Fruit fly (Drosophila melanogaster) whole organism, embryonic: ENCODE measurements around the gene CG9839.

Experiments used
- Aef1 ChIP-seq: fragments of 200-800 bp; sonication (Bioruptor generic); IDR thresholded peaks from 3 replicates; pipeline ENCODE4 v1.3.6; 2022; ENCODE audit warnings: missing biosample characterization, missing genetic modification characterization
- Atf-2 ChIP-seq: fragments of 200-800 bp; sonication (Bioruptor generic); optimal IDR thresholded peaks from 2 replicates; lab custom pipeline; 2016; ENCODE audit warnings: missing biosample characterization, missing genetic modification characterization
- C15 ChIP-seq: fragments of 200-800 bp; sonication (Bioruptor generic); IDR thresholded peaks from 3 replicates; pipeline ENCODE4 v1.3.6; 2022; ENCODE audit warnings: missing biosample characterization, missing genetic modification characterization
- CG10209 ChIP-seq: fragments of 200-800 bp; sonication (Bioruptor generic); optimal IDR thresholded peaks from 3 replicates; lab custom pipeline; 2017; ENCODE audit warnings: missing biosample characterization, mild to moderate bottlenecking, missing genetic modification characterization, missing genetic modification reagents
- CG10267 ChIP-seq: fragments of 200-800 bp; sonication (Bioruptor generic); optimal IDR thresholded peaks from 2 replicates; lab custom pipeline; 2018; ENCODE audit warnings: missing biosample characterization, mild to moderate bottlenecking, missing genetic modification characterization, moderate library complexity
- CG10431 ChIP-seq: fragments of 200-800 bp; sonication (Bioruptor generic); optimal IDR thresholded peaks from 3 replicates; lab custom pipeline; 2018; ENCODE audit warnings: missing biosample characterization, mild to moderate bottlenecking, missing genetic modification characterization
- CG11456 ChIP-seq: fragments of 200-800 bp; sonication (Bioruptor generic); IDR thresholded peaks from 3 replicates; pipeline ENCODE4 v1.3.6; 2022; ENCODE audit warnings: missing biosample characterization, missing genetic modification characterization
- CG12071 ChIP-seq: fragments of 200-800 bp; sonication (Bioruptor generic); optimal IDR thresholded peaks from 3 replicates; lab custom pipeline; 2018; ENCODE audit warnings: missing biosample characterization, mild to moderate bottlenecking, missing genetic modification characterization
- CG12104 ChIP-seq: fragments of 200-800 bp; sonication (Bioruptor generic); optimal IDR thresholded peaks from 3 replicates; lab custom pipeline; 2016; ENCODE audit warnings: missing biosample characterization, missing genetic modification characterization
- CG12659 ChIP-seq: fragments of 200-800 bp; sonication (Bioruptor generic); optimal IDR thresholded peaks from 3 replicates; lab custom pipeline; 2017; ENCODE audit warnings: mild to moderate bottlenecking, missing biosample characterization, missing genetic modification reagents, missing genetic modification characterization
- CG13894 ChIP-seq: fragments of 200-800 bp; sonication (Bioruptor generic); optimal IDR thresholded peaks from 3 replicates; lab custom pipeline; 2018; ENCODE audit warnings: missing biosample characterization, mild to moderate bottlenecking, missing genetic modification characterization, moderate library complexity
- CG15011 ChIP-seq: fragments of 200-800 bp; sonication (Bioruptor generic); optimal IDR thresholded peaks from 3 replicates; lab custom pipeline; 2018; ENCODE audit warnings: missing biosample characterization, mild to moderate bottlenecking, missing genetic modification characterization
- CG15269 ChIP-seq: fragments of 200-800 bp; sonication (Bioruptor generic); optimal IDR thresholded peaks from 2 replicates; lab custom pipeline; 2018; ENCODE audit warnings: missing biosample characterization, mild to moderate bottlenecking, missing genetic modification characterization, moderate library complexity
- CG2875 ChIP-seq: fragments of 200-800 bp; sonication (Bioruptor generic); optimal IDR thresholded peaks from 2 replicates; lab custom pipeline; 2017; ENCODE audit warnings: missing biosample characterization, mild to moderate bottlenecking, missing genetic modification characterization, missing genetic modification reagents
- CG30020 ChIP-seq: fragments of 200-800 bp; optimal IDR thresholded peaks from 2 replicates; lab custom pipeline; 2019; ENCODE audit warnings: missing biosample characterization, mild to moderate bottlenecking, missing genetic modification characterization, moderate library complexity
- CG32532 ChIP-seq: fragments of 200-800 bp; sonication (Bioruptor generic); IDR thresholded peaks from 2 replicates; pipeline ENCODE4 v1.3.6; 2022; ENCODE audit warnings: missing biosample characterization, missing genetic modification characterization
- CG4404 ChIP-seq: fragments of 200-800 bp; sonication (Bioruptor generic); IDR thresholded peaks from 2 replicates; pipeline ENCODE4 v1.3.6; 2022; ENCODE audit warnings: missing biosample characterization, missing genetic modification characterization
- CG4854 ChIP-seq: fragments of 200-800 bp; sonication (Bioruptor generic); optimal IDR thresholded peaks from 2 replicates; lab custom pipeline; 2016; ENCODE audit warnings: missing biosample characterization, missing genetic modification characterization, inconsistent platforms
- CG6175 ChIP-seq: fragments of 200-800 bp; sonication (Bioruptor generic); IDR thresholded peaks from 3 replicates; pipeline ENCODE4 v1.3.6; 2022; ENCODE audit warnings: missing biosample characterization, missing genetic modification characterization
- CG7372 ChIP-seq: fragments of 200-800 bp; sonication (Bioruptor generic); IDR thresholded peaks from 2 replicates; pipeline ENCODE4 v1.3.6; 2022; ENCODE audit warnings: missing biosample characterization, missing genetic modification characterization
- CG8924 ChIP-seq: fragments of 200-800 bp; optimal IDR thresholded peaks from 3 replicates; lab custom pipeline; 2019; ENCODE audit warnings: missing biosample characterization, mild to moderate bottlenecking, missing genetic modification characterization, moderate library complexity
- CG9437 ChIP-seq: fragments of 200-800 bp; sonication (Bioruptor generic); optimal IDR thresholded peaks from 2 replicates; lab custom pipeline; 2018; ENCODE audit warnings: missing biosample characterization, mild to moderate bottlenecking, missing genetic modification characterization
- CG9727 ChIP-seq: fragments of 200-800 bp; sonication (Bioruptor generic); optimal IDR thresholded peaks from 3 replicates; lab custom pipeline; 2017; ENCODE audit warnings: missing biosample characterization, mild to moderate bottlenecking, missing genetic modification characterization
- CTCF ChIP-seq: fragments of 200-800 bp; sonication (Bioruptor generic); optimal IDR thresholded peaks from 2 replicates; lab custom pipeline; 2017; ENCODE audit warnings: missing biosample characterization, mild to moderate bottlenecking, missing genetic modification characterization, moderate library complexity
- Dip2 ChIP-seq: fragments of 200-800 bp; sonication (Bioruptor generic); IDR thresholded peaks from 2 replicates; pipeline ENCODE4 v1.3.6; 2022; ENCODE audit warnings: missing biosample characterization, missing genetic modification characterization
- Dref ChIP-seq: fragments of 200-800 bp; sonication (Bioruptor generic); IDR thresholded peaks from 2 replicates; pipeline ENCODE4 v1.3.6; 2022; ENCODE audit warnings: missing biosample characterization, missing genetic modification characterization
- Hr51 ChIP-seq, 2 experiments: fragments of 200-800 bp; sonication (Bioruptor generic); optimal IDR thresholded peaks; 2 replicates in 1 of 2; 3 replicates in 1 of 2; lab custom pipeline; 2016 to 2018; ENCODE audit warnings: missing biosample characterization in 2 of 2, missing genetic modification characterization in 2 of 2, mild to moderate bottlenecking in 1 of 2, moderate library complexity in 1 of 2
- Max ChIP-seq: fragments of 200-800 bp; sonication (Bioruptor generic); optimal IDR thresholded peaks from 2 replicates; lab custom pipeline; 2016; ENCODE audit warnings: missing biosample characterization, mild to moderate bottlenecking, missing genetic modification characterization
- Six4 ChIP-seq: fragments of 200-800 bp; sonication (Bioruptor generic); optimal IDR thresholded peaks from 2 replicates; lab custom pipeline; 2016; ENCODE audit warnings: missing biosample characterization, missing genetic modification characterization
- Tbp ChIP-seq: fragments of >200 bp; optimal IDR thresholded peaks from 2 replicates; lab custom pipeline; 2018; ENCODE audit warnings: missing biosample characterization, missing genetic modification characterization
- al ChIP-seq: fragments of 200-800 bp; sonication (Bioruptor generic); IDR thresholded peaks from 2 replicates; pipeline ENCODE4 v1.3.6; 2022; ENCODE audit warnings: missing biosample characterization, missing genetic modification characterization
- bsh ChIP-seq, 2 experiments: fragments of 200-800 bp; sonication (Bioruptor generic); optimal IDR thresholded peaks; 2 replicates each; lab custom pipeline; 2017 to 2018; ENCODE audit warnings: mild to moderate bottlenecking in 2 of 2, missing biosample characterization in 2 of 2, missing genetic modification characterization in 2 of 2, moderate library complexity in 1 of 2
- cad ChIP-seq: fragments of >200 bp; optimal IDR thresholded peaks from 2 replicates; lab custom pipeline; 2017; ENCODE audit warnings: missing biosample characterization, missing genetic modification characterization
- cg ChIP-seq: fragments of 200-800 bp; sonication (Bioruptor generic); optimal IDR thresholded peaks from 3 replicates; lab custom pipeline; 2019; ENCODE audit warnings: missing biosample characterization, mild to moderate bottlenecking, missing genetic modification characterization, moderate library complexity
- exex ChIP-seq: fragments of 200-800 bp; sonication (Bioruptor generic); optimal IDR thresholded peaks from 4 replicates; lab custom pipeline; 2018; ENCODE audit warnings: missing biosample characterization, mild to moderate bottlenecking, missing genetic modification characterization, moderate library complexity
- fd96Cb ChIP-seq: fragments of 200-800 bp; sonication (Bioruptor generic); optimal IDR thresholded peaks from 2 replicates; lab custom pipeline; 2018; ENCODE audit warnings: missing biosample characterization, mild to moderate bottlenecking, missing genetic modification characterization, moderate library complexity
- gcm ChIP-seq: fragments of 200-800 bp; sonication (Bioruptor generic); optimal IDR thresholded peaks from 2 replicates; lab custom pipeline; 2019; ENCODE audit warnings: missing biosample characterization, mild to moderate bottlenecking, missing genetic modification characterization, moderate library complexity
- gsb-n ChIP-seq: fragments of 200-800 bp; sonication (Bioruptor generic); optimal IDR thresholded peaks from 3 replicates; lab custom pipeline; 2018; ENCODE audit warnings: missing biosample characterization, mild to moderate bottlenecking, missing genetic modification characterization
- ham ChIP-seq: fragments of 200-800 bp; sonication (Bioruptor generic); IDR thresholded peaks from 2 replicates; pipeline ENCODE4 v1.3.6; 2022; ENCODE audit warnings: missing biosample characterization, missing genetic modification characterization
- hb ChIP-seq: fragments of 200-800 bp; sonication (Bioruptor generic); IDR thresholded peaks from 3 replicates; pipeline ENCODE4 v1.3.6; 2022; ENCODE audit warnings: missing biosample characterization, missing genetic modification characterization; ENCODE audit not compliant: partially characterized antibody
- hth ChIP-seq: fragments of >200 bp; optimal IDR thresholded peaks from 2 replicates; lab custom pipeline; 2017; ENCODE audit warnings: inconsistent platforms
- insv ChIP-seq, 2 experiments: fragments of 200-800 bp; sonication (Bioruptor generic); optimal IDR thresholded peaks; 3 replicates each; lab custom pipeline; 2016 to 2018; ENCODE audit warnings: missing biosample characterization in 2 of 2, missing genetic modification characterization in 2 of 2
- jumu ChIP-seq: fragments of 200-800 bp; sonication (Bioruptor generic); optimal IDR thresholded peaks from 3 replicates; lab custom pipeline; 2016; ENCODE audit warnings: missing biosample characterization, missing genetic modification characterization
- kay ChIP-seq: fragments of 200-800 bp; sonication (Bioruptor generic); optimal IDR thresholded peaks from 2 replicates; lab custom pipeline; 2016; ENCODE audit warnings: missing biosample characterization, missing genetic modification characterization
- kni ChIP-seq: fragments of 200-800 bp; sonication (Bioruptor generic); optimal IDR thresholded peaks from 3 replicates; lab custom pipeline; 2017; ENCODE audit warnings: mild to moderate bottlenecking, missing biosample characterization, missing genetic modification reagents, missing genetic modification characterization
- lmd ChIP-seq: fragments of 200-800 bp; sonication (Bioruptor generic); IDR thresholded peaks from 2 replicates; pipeline ENCODE4 v1.3.6; 2022; ENCODE audit warnings: missing biosample characterization, missing genetic modification characterization
- mam ChIP-seq: fragments of 200-800 bp; sonication (Bioruptor generic); optimal IDR thresholded peaks from 3 replicates; lab custom pipeline; 2016; ENCODE audit warnings: missing biosample characterization, missing genetic modification characterization
- pum ChIP-seq: fragments of 200-800 bp; sonication (Bioruptor generic); optimal IDR thresholded peaks from 2 replicates; lab custom pipeline; 2016; ENCODE audit warnings: missing biosample characterization, missing genetic modification characterization
- pzg ChIP-seq: fragments of 200-800 bp; sonication (Bioruptor generic); optimal IDR thresholded peaks from 3 replicates; lab custom pipeline; 2018; ENCODE audit warnings: missing biosample characterization, mild to moderate bottlenecking, missing genetic modification characterization, moderate library complexity
- sens ChIP-seq: fragments of 200-800 bp; sonication (Bioruptor generic); peaks from one replicate; lab custom pipeline; 2016; ENCODE audit warnings: missing biosample characterization, missing genetic modification characterization
- sr ChIP-seq: fragments of 200-800 bp; sonication (Bioruptor generic); IDR thresholded peaks from 3 replicates; pipeline ENCODE4 v1.3.6; 2022; ENCODE audit warnings: missing biosample characterization, missing genetic modification characterization
- wor ChIP-seq: fragments of 200-800 bp; sonication (Bioruptor generic); IDR thresholded peaks from 2 replicates; pipeline ENCODE4 v1.3.6; 2022; ENCODE audit warnings: missing biosample characterization, missing genetic modification characterization

CG9839 gene

dm6 chr3R:8854619-8855206 is 49.1 kb upstream of the CG9839 start (continued):
- no peak for TF ChIP-seq hb (GFP tag; lab: Robert Waterston, UW)
- no peak for TF ChIP-seq CG6175 (GFP tag; lab: Robert Waterston, UW)
- no peak for TF ChIP-seq Six4
- TF ChIP-seq CG30020 (tag; lab: Kevin White, UChicago) = no peak
- no peak for TF ChIP-seq kay
- no peak for TF ChIP-seq CG2875
- TF ChIP-seq Max (GFP tag; lab: Kevin White, UChicago) = no peak
- TF ChIP-seq Atf-2 = no peak
- no peak for TF ChIP-seq Tbp
- TF ChIP-seq cg = peak; percentile 55
- TF ChIP-seq sr (GFP tag; lab: Robert Waterston, UW) = no peak
- no peak for TF ChIP-seq CG10267 (tag; lab: Kevin White, UChicago)
- no peak for TF ChIP-seq CG9727 (GFP tag; lab: Kevin White, UChicago)
- peak; percentile 47 for TF ChIP-seq CG13894 (tag; lab: Kevin White, UChicago)
- TF ChIP-seq CG15269 (tag; lab: Kevin White, UChicago) = peak; percentile 58
- TF ChIP-seq CG15011 (GFP tag; lab: Kevin White, UChicago) = no peak
- no peak for TF ChIP-seq al (GFP tag; lab: Robert Waterston, UW)
- TF ChIP-seq CG11456 (GFP tag; lab: Robert Waterston, UW) = no peak
- no peak for TF ChIP-seq fd96Cb (tag; lab: Kevin White, UChicago)
- TF ChIP-seq Dref (GFP tag; lab: Robert Waterston, UW) = no peak
- no peak for TF ChIP-seq wor (GFP tag; lab: Robert Waterston, UW)
- no peak for TF ChIP-seq Aef1 (GFP tag; lab: Robert Waterston, UW)
- peak; percentile 63 for TF ChIP-seq cad (GFP tag; lab: Kevin White, UChicago)
- no peak for TF ChIP-seq jumu (GFP tag; lab: Kevin White, UChicago)
- no peak for TF ChIP-seq Dip2
- TF ChIP-seq pum (GFP tag; lab: Kevin White, UChicago) = no peak
- no peak for TF ChIP-seq CG12659
- TF ChIP-seq gsb-n = no peak
- peak; percentile 79 for TF ChIP-seq kni (GFP tag; lab: Kevin White, UChicago)
- TF ChIP-seq bsh (GFP tag; optimal IDR thresholded peaks at IDR 0.05; lab: Kevin White, UChicago) = peak in 1 of 2 experiments; percentile 48
- no peak for TF ChIP-seq CG12104
- peak; percentile 70 for TF ChIP-seq gcm (GFP tag; lab: Kevin White, UChicago)
- TF ChIP-seq CG10209 (GFP tag; lab: Kevin White, UChicago) = no peak
- TF ChIP-seq ham (GFP tag; lab: Robert Waterston, UW) = no peak
- no peak for TF ChIP-seq Hr51 (GFP tag; optimal IDR thresholded peaks at IDR 0.05; lab: Kevin White, UChicago)
- no peak for TF ChIP-seq exex (tag; lab: Kevin White, UChicago)
- no peak for TF ChIP-seq CG12071
- TF ChIP-seq CG8924 (tag; lab: Kevin White, UChicago) = no peak
- no peak for TF ChIP-seq hth
- TF ChIP-seq CTCF (GFP tag; lab: Kevin White, UChicago) = no peak
- TF ChIP-seq sens (GFP tag; lab: Kevin White, UChicago) = peak; percentile 36
- no peak for TF ChIP-seq mam (GFP tag; lab: Kevin White, UChicago)
- TF ChIP-seq C15 = no peak
- no peak for TF ChIP-seq lmd (GFP tag; lab: Robert Waterston, UW)
- no peak for TF ChIP-seq CG32532 (GFP tag; lab: Robert Waterston, UW)
- TF ChIP-seq CG7372 = no peak
- no peak for TF ChIP-seq CG4404 (GFP tag; lab: Robert Waterston, UW)
- no peak for TF ChIP-seq CG9437
- TF ChIP-seq CG4854 (GFP tag; lab: Kevin White, UChicago) = no peak
- TF ChIP-seq pzg (GFP tag; lab: Kevin White, UChicago) = no peak
- TF ChIP-seq insv (GFP tag; optimal IDR thresholded peaks at IDR 0.05; lab: Kevin White, UChicago) = no peak
- TF ChIP-seq CG10431 (GFP tag; lab: Kevin White, UChicago) = no peak
